Worm (Caenorhabditis elegans) whole organism, early embryonic: ENCODE data around the gene C35C5.9.

Source experiments
- hnd-1 ChIP-seq: sonication (generic microtip); optimal IDR thresholded peaks from 2 replicates; lab custom pipeline; 2016; ENCODE audit warnings: missing genetic modification characterization, missing compliant biosample characterization
- pes-1 ChIP-seq: fragments of 200-800 bp; sonication (Bioruptor generic); IDR thresholded peaks from 2 replicates; pipeline ENCODE4 v1.3.6; 2022; ENCODE audit warnings: missing genetic modification reagents, missing genetic modification characterization, missing compliant biosample characterization

ce11 chrX:11509547-11509946, 26.8 kb upstream of the C35C5.9 start:
- no peak for TF ChIP-seq pes-1 (GFP tag; lab: Robert Waterston, UW)
- no peak for TF ChIP-seq hnd-1
